Worm (Caenorhabditis elegans) whole organism, L4/young adult: Measurements from ENCODE around the gene C53D6.10.

Experiments used
- W03F9.2 ChIP-seq: fragments of 150-350 bp; optimal IDR thresholded peaks from 2 replicates; lab custom pipeline; 2014; ENCODE audit warnings: missing biosample characterization, missing genetic modification characterization
- dao-5 ChIP-seq: sonication (generic microtip); optimal IDR thresholded peaks from 2 replicates; lab custom pipeline; 2016; ENCODE audit warnings: missing genotype, missing genetic modification characterization, moderate library complexity, missing compliant biosample characterization
- him-1 ChIP-seq: sonication (generic microtip); optimal IDR thresholded peaks from 2 replicates; lab custom pipeline; 2016; ENCODE audit warnings: missing genotype, missing genetic modification reagents, missing genetic modification characterization, missing compliant biosample characterization

The C53D6.10 gene

ce11 chrIV:9034340-9034739 lies at the start of gene C53D6.10:
C53D6.10 (minus strand) TSS chrIV:9034440.
- TF ChIP-seq dao-5 = no peak
- TF ChIP-seq W03F9.2 = no peak
- TF ChIP-seq him-1 = no peak

ce11 chrIV:9082055-9082454 lies 47.8 kb upstream of the C53D6.10 start, which contains the start of gene twk-8:
twk-8 (plus strand) TSS chrIV:9082355.
- no peak for TF ChIP-seq dao-5
- no peak for TF ChIP-seq him-1
- TF ChIP-seq W03F9.2 = no peak

- TF ChIP-seq dao-5 (no peak), W03F9.2 (no peak), him-1 (no peak)
Measured at ce11 chrIV:9080201-9080600, 46.0 kb upstream of the C53D6.10 start.

ce11 chrIV:9079330-9079729 lies 45.1 kb upstream of the C53D6.10 start:
- no peak for TF ChIP-seq W03F9.2
- TF ChIP-seq him-1 = no peak
- TF ChIP-seq dao-5 = no peak

- TF ChIP-seq dao-5 (no peak), him-1 (no peak), W03F9.2 (no peak)
Measured at ce11 chrIV:9078469-9078868, 44.2 kb upstream of the C53D6.10 start, which contains the start of gene mans-4. mans-4 (minus strand) TSS chrIV:9078569.

ce11 chrIV:9074244-9074723 lies 40.0 kb upstream of the C53D6.10 start, which contains the start of gene mppb-1:
mppb-1 (plus strand) TSS chrIV:9074673.
- peak; percentile 66 for TF ChIP-seq him-1
- TF ChIP-seq dao-5 = no peak
- TF ChIP-seq W03F9.2 = peak; percentile 72

ce11 chrIV:9070188-9070587 lies 35.9 kb upstream of the C53D6.10 start:
- TF ChIP-seq him-1 = no peak
- no peak for TF ChIP-seq dao-5
- no peak for TF ChIP-seq W03F9.2

ce11 chrIV:9069703-9070102 lies 35.5 kb upstream of the C53D6.10 start, which contains the start of gene nhr-11:
nhr-11 (plus strand) TSS chrIV:9070003.
- TF ChIP-seq him-1 (no peak), W03F9.2 (no peak), dao-5 (no peak)

- no peak for TF ChIP-seq W03F9.2
- TF ChIP-seq dao-5 = no peak
Measured at ce11 chrIV:9063518-9063917, 29.3 kb upstream of the C53D6.10 start.

ce11 chrIV:9053403-9053802 lies 19.2 kb upstream of the C53D6.10 start:
- TF ChIP-seq dao-5 (no peak), W03F9.2 (no peak), him-1 (no peak)

ce11 chrIV:9051510-9052175 lies 17.4 kb upstream of the C53D6.10 start:
- TF ChIP-seq dao-5 = no peak
- no peak for TF ChIP-seq W03F9.2
- TF ChIP-seq him-1 = no peak

ce11 chrIV:9051036-9051435 lies 16.8 kb upstream of the C53D6.10 start:
- TF ChIP-seq him-1 = no peak
- TF ChIP-seq dao-5 = no peak
- TF ChIP-seq W03F9.2 = no peak

ce11 chrIV:9045252-9045651 lies 11.0 kb upstream of the C53D6.10 start, which contains the start of gene Y73F4A.1:
Y73F4A.1 (minus strand) TSS chrIV:9045352.
- TF ChIP-seq W03F9.2 (no peak), dao-5 (no peak), him-1 (no peak)

- TF ChIP-seq W03F9.2 (no peak), dao-5 (no peak), him-1 (no peak)
Measured at ce11 chrIV:9043224-9043623, 9.0 kb upstream of the C53D6.10 start, which contains the start of gene Y73F4A.2. Y73F4A.2 (minus strand) TSS chrIV:9043347.

- TF ChIP-seq W03F9.2 (no peak), dao-5 (no peak), him-1 (no peak)
Measured at ce11 chrIV:9040393-9040792, 6.2 kb upstream of the C53D6.10 start, which contains the start of gene Y73F4A.3. Y73F4A.3 (minus strand) TSS chrIV:9040493.

ce11 chrIV:9037063-9037462 lies 2.8 kb upstream of the C53D6.10 start, which contains the start of gene C53D6.7:
C53D6.7 (minus strand) TSS chrIV:9037163.
- TF ChIP-seq W03F9.2 (no peak), dao-5 (no peak), him-1 (no peak)
